Fruit fly (Drosophila melanogaster) whole organism, embryonic: ENCODE results near the gene Dis3l2.

Experiments
- Abd-B ChIP-seq: fragments of 200-800 bp; sonication (Bioruptor generic); optimal IDR thresholded peaks from 2 replicates; lab custom pipeline; 2018; ENCODE audit warnings: missing biosample characterization, mild to moderate bottlenecking, missing genetic modification characterization, moderate library complexity
- Adf1 ChIP-seq: fragments of 200-800 bp; sonication (Bioruptor generic); IDR thresholded peaks from 2 replicates; pipeline ENCODE4 v1.3.6; 2022; ENCODE audit warnings: missing biosample characterization, missing genetic modification characterization
- Aef1 ChIP-seq: fragments of 200-800 bp; sonication (Bioruptor generic); IDR thresholded peaks from 3 replicates; pipeline ENCODE4 v1.3.6; 2022; ENCODE audit warnings: missing biosample characterization, missing genetic modification characterization
- CG10654 ChIP-seq: fragments of 200-800 bp; sonication (Bioruptor generic); optimal IDR thresholded peaks from 2 replicates; lab custom pipeline; 2016; ENCODE audit warnings: missing biosample characterization, missing genetic modification characterization
- CG11093 ChIP-seq: fragments of 200-800 bp; sonication (Bioruptor generic); IDR thresholded peaks from 3 replicates; pipeline ENCODE4 v1.3.6; 2022; ENCODE audit warnings: missing biosample characterization, missing genetic modification characterization
- CG11696 ChIP-seq: fragments of 200-800 bp; sonication (Bioruptor generic); IDR thresholded peaks from 2 replicates; pipeline ENCODE4 v1.3.6; 2022; ENCODE audit warnings: missing biosample characterization, missing genetic modification characterization
- CG12071 ChIP-seq: fragments of 200-800 bp; sonication (Bioruptor generic); optimal IDR thresholded peaks from 3 replicates; lab custom pipeline; 2018; ENCODE audit warnings: missing biosample characterization, mild to moderate bottlenecking, missing genetic modification characterization
- CG12659 ChIP-seq: fragments of 200-800 bp; sonication (Bioruptor generic); optimal IDR thresholded peaks from 3 replicates; lab custom pipeline; 2017; ENCODE audit warnings: mild to moderate bottlenecking, missing biosample characterization, missing genetic modification reagents, missing genetic modification characterization
- CG13424 ChIP-seq: fragments of 200-800 bp; sonication (Bioruptor generic); optimal IDR thresholded peaks from 2 replicates; lab custom pipeline; 2019; ENCODE audit warnings: missing biosample characterization, mild to moderate bottlenecking, missing genetic modification characterization, moderate library complexity
- CG13624 ChIP-seq: fragments of 200-800 bp; sonication (Bioruptor generic); optimal IDR thresholded peaks from 2 replicates; lab custom pipeline; 2016; ENCODE audit warnings: missing biosample characterization, missing genetic modification characterization
- CG15514 ChIP-seq: fragments of 200-800 bp; sonication (Bioruptor generic); optimal IDR thresholded peaks from 3 replicates; lab custom pipeline; 2017; ENCODE audit warnings: missing biosample characterization, missing genetic modification characterization, mild to moderate bottlenecking, moderate library complexity, missing genetic modification reagents
- CG17186 ChIP-seq: fragments of 200-800 bp; sonication (Bioruptor generic); optimal IDR thresholded peaks from 3 replicates; lab custom pipeline; 2017; ENCODE audit warnings: missing biosample characterization, missing genetic modification reagents, missing genetic modification characterization
- CG18599 ChIP-seq: fragments of 200-800 bp; sonication (Bioruptor generic); optimal IDR thresholded peaks from 3 replicates; lab custom pipeline; 2017; ENCODE audit warnings: missing biosample characterization, missing genetic modification characterization, mild to moderate bottlenecking, moderate library complexity, missing genetic modification reagents
- CG2678 ChIP-seq: fragments of 200-800 bp; sonication (Bioruptor generic); optimal IDR thresholded peaks from 3 replicates; lab custom pipeline; 2019; ENCODE audit warnings: missing biosample characterization, mild to moderate bottlenecking, missing genetic modification characterization, moderate library complexity
- CG3726 ChIP-seq: fragments of 200-800 bp; sonication (Bioruptor generic); IDR thresholded peaks from 3 replicates; pipeline ENCODE4, ENCODE4 v1.3.6; 2022; ENCODE audit warnings: missing biosample characterization, missing genetic modification characterization
- CG6683 ChIP-seq: fragments of 200-800 bp; sonication (Bioruptor generic); optimal IDR thresholded peaks from 2 replicates; lab custom pipeline; 2017; ENCODE audit warnings: missing biosample characterization, mild to moderate bottlenecking, missing genetic modification characterization, missing genetic modification reagents
- CG6791 ChIP-seq: fragments of 200-800 bp; sonication (Bioruptor generic); IDR thresholded peaks from 3 replicates; pipeline ENCODE4 v1.3.6; 2022; ENCODE audit warnings: missing biosample characterization, missing genetic modification characterization; ENCODE audit not compliant: partially characterized antibody
- CG9215 ChIP-seq: fragments of 200-800 bp; sonication (Bioruptor generic); IDR thresholded peaks from 2 replicates; pipeline ENCODE4 v1.3.6; 2022; ENCODE audit warnings: missing biosample characterization, missing genetic modification characterization
- CrebB ChIP-seq: fragments of 200-800 bp; sonication (Bioruptor generic); optimal IDR thresholded peaks from 3 replicates; lab custom pipeline; 2018; ENCODE audit warnings: missing biosample characterization, mild to moderate bottlenecking, missing genetic modification characterization
- Dfd ChIP-seq, 2 experiments: fragments of >200 bp; optimal IDR thresholded peaks; 2 replicates each; lab custom pipeline; 2017; ENCODE audit warnings: missing biosample characterization in 2 of 2, missing genetic modification characterization in 2 of 2
- Dref ChIP-seq: fragments of 200-800 bp; sonication (Bioruptor generic); IDR thresholded peaks from 2 replicates; pipeline ENCODE4 v1.3.6; 2022; ENCODE audit warnings: missing biosample characterization, missing genetic modification characterization
- Drgx ChIP-seq: fragments of 200-800 bp; sonication (Bioruptor generic); IDR thresholded peaks from 2 replicates; pipeline ENCODE4 v1.3.6; 2022; ENCODE audit warnings: missing biosample characterization, missing genetic modification characterization
- H2.0 ChIP-seq: fragments of 200-800 bp; sonication (Bioruptor generic); IDR thresholded peaks from 2 replicates; pipeline ENCODE4 v1.3.6; 2022; ENCODE audit warnings: missing biosample characterization, missing genetic modification characterization
- HLH4C ChIP-seq: fragments of 200-800 bp; sonication (Bioruptor generic); IDR thresholded peaks from 3 replicates; pipeline ENCODE4 v1.3.6; 2022; ENCODE audit warnings: missing biosample characterization, missing genetic modification characterization; ENCODE audit not compliant: partially characterized antibody
- HLHmδ ChIP-seq: fragments of 200-800 bp; sonication (Bioruptor generic); optimal IDR thresholded peaks from 2 replicates; lab custom pipeline; 2018; ENCODE audit warnings: missing biosample characterization, mild to moderate bottlenecking, missing genetic modification characterization, moderate library complexity
- MBD-R2 ChIP-seq: fragments of 200-800 bp; sonication (Bioruptor generic); IDR thresholded peaks from 2 replicates; pipeline ENCODE4 v1.3.6; 2022; ENCODE audit warnings: missing biosample characterization, missing genetic modification characterization
- Mrtf ChIP-seq: fragments of 200-800 bp; sonication (Bioruptor generic); IDR thresholded peaks from 3 replicates; pipeline ENCODE4 v1.3.6; 2022; ENCODE audit warnings: missing biosample characterization, missing genetic modification characterization
- Myb ChIP-seq: fragments of 200-800 bp; sonication (Bioruptor generic); optimal IDR thresholded peaks from 2 replicates; lab custom pipeline; 2016; ENCODE audit warnings: missing biosample characterization, missing genetic modification characterization
- Rx ChIP-seq: fragments of 200-800 bp; sonication (Bioruptor generic); IDR thresholded peaks from 2 replicates; pipeline ENCODE4 v1.3.6; 2022; ENCODE audit warnings: missing biosample characterization, missing genetic modification characterization
- Scr ChIP-seq: fragments of 200-800 bp; sonication (Bioruptor generic); IDR thresholded peaks from 2 replicates; pipeline ENCODE4 v1.3.6; 2022; ENCODE audit warnings: missing biosample characterization, missing genetic modification characterization; ENCODE audit not compliant: partially characterized antibody
- Spps ChIP-seq: fragments of 200-800 bp; sonication (Bioruptor generic); optimal IDR thresholded peaks from 2 replicates; lab custom pipeline; 2018; ENCODE audit warnings: missing biosample characterization, mild to moderate bottlenecking, missing genetic modification characterization
- al ChIP-seq: fragments of 200-800 bp; sonication (Bioruptor generic); IDR thresholded peaks from 2 replicates; pipeline ENCODE4 v1.3.6; 2022; ENCODE audit warnings: missing biosample characterization, missing genetic modification characterization
- ase ChIP-seq: fragments of 200-800 bp; sonication (Bioruptor generic); IDR thresholded peaks from 3 replicates; pipeline ENCODE4 v1.3.6; 2022; ENCODE audit warnings: missing biosample characterization, missing genetic modification characterization
- az2 ChIP-seq: fragments of 200-800 bp; sonication (Bioruptor generic); optimal IDR thresholded peaks from 3 replicates; lab custom pipeline; 2016; ENCODE audit warnings: missing biosample characterization, missing genetic modification characterization
- bbx ChIP-seq: fragments of 200-800 bp; sonication (Bioruptor generic); IDR thresholded peaks from 2 replicates; pipeline ENCODE4 v1.3.6; 2022; ENCODE audit warnings: missing biosample characterization, missing genetic modification characterization; ENCODE audit not compliant: partially characterized antibody
- crol ChIP-seq: fragments of 200-800 bp; sonication (Bioruptor generic); IDR thresholded peaks from 2 replicates; pipeline ENCODE4 v1.3.6; 2022; ENCODE audit warnings: missing biosample characterization, missing genetic modification characterization
- danr ChIP-seq: fragments of 200-800 bp; sonication (Bioruptor generic); IDR thresholded peaks from 2 replicates; pipeline ENCODE4 v1.3.6; 2022; ENCODE audit warnings: missing biosample characterization, missing genetic modification characterization
- exex ChIP-seq: fragments of 200-800 bp; sonication (Bioruptor generic); optimal IDR thresholded peaks from 4 replicates; lab custom pipeline; 2018; ENCODE audit warnings: missing biosample characterization, mild to moderate bottlenecking, missing genetic modification characterization, moderate library complexity
- fu2 ChIP-seq: fragments of 200-800 bp; sonication (Bioruptor generic); optimal IDR thresholded peaks from 2 replicates; lab custom pipeline; 2016; ENCODE audit warnings: missing biosample characterization, missing genetic modification characterization
- gcm ChIP-seq: fragments of 200-800 bp; sonication (Bioruptor generic); optimal IDR thresholded peaks from 2 replicates; lab custom pipeline; 2019; ENCODE audit warnings: missing biosample characterization, mild to moderate bottlenecking, missing genetic modification characterization, moderate library complexity
- gem ChIP-seq: fragments of 200-800 bp; sonication (Bioruptor generic); optimal IDR thresholded peaks from 2 replicates; lab custom pipeline; 2019; ENCODE audit warnings: missing biosample characterization, mild to moderate bottlenecking, missing genetic modification characterization, moderate library complexity
- grau ChIP-seq: fragments of 200-800 bp; optimal IDR thresholded peaks from 3 replicates; lab custom pipeline; 2019; ENCODE audit warnings: missing biosample characterization, mild to moderate bottlenecking, missing genetic modification characterization, moderate library complexity
- knrl ChIP-seq: fragments of 200-800 bp; sonication (Bioruptor generic); IDR thresholded peaks from 3 replicates; pipeline ENCODE4 v1.3.6; 2022; ENCODE audit warnings: missing biosample characterization, missing genetic modification characterization; ENCODE audit not compliant: partially characterized antibody
- lov ChIP-seq, 2 experiments: fragments of 200-800 bp in 1 of 2; fragments of >200 bp in 1 of 2; sonication (Bioruptor generic) in 1 of 2; IDR thresholded peaks in 1 of 2; optimal IDR thresholded peaks in 1 of 2; 2 replicates in 1 of 2; 3 replicates in 1 of 2; pipeline versions ENCODE4 v1.3.6 to Lab custom; 2017 to 2022; ENCODE audit warnings: missing biosample characterization in 1 of 2, missing genetic modification characterization in 1 of 2
- p53 ChIP-seq: fragments of 200-800 bp; sonication (Bioruptor generic); optimal IDR thresholded peaks from 2 replicates; lab custom pipeline; 2016; ENCODE audit warnings: missing biosample characterization, missing genetic modification characterization
- sisA ChIP-seq: fragments of 200-800 bp; sonication (Bioruptor generic); IDR thresholded peaks from 2 replicates; pipeline ENCODE4 v1.3.6; 2022; ENCODE audit warnings: missing biosample characterization, missing genetic modification characterization
- sob ChIP-seq: fragments of 200-800 bp; sonication (Bioruptor generic); IDR thresholded peaks from 2 replicates; pipeline ENCODE4 v1.3.6; 2022; ENCODE audit warnings: missing biosample characterization, missing genetic modification characterization
- sr ChIP-seq: fragments of 200-800 bp; sonication (Bioruptor generic); IDR thresholded peaks from 3 replicates; pipeline ENCODE4 v1.3.6; 2022; ENCODE audit warnings: missing biosample characterization, missing genetic modification characterization
- tna ChIP-seq: fragments of 200-800 bp; sonication (Bioruptor generic); IDR thresholded peaks from 2 replicates; pipeline ENCODE4 v1.3.6; 2022; ENCODE audit warnings: missing biosample characterization, missing genetic modification characterization; ENCODE audit not compliant: partially characterized antibody
- ttk ChIP-seq: fragments of 200-800 bp; sonication (Bioruptor generic); IDR thresholded peaks from 2 replicates; pipeline ENCODE4 v2.1.2; 2022; ENCODE audit warnings: missing biosample characterization, missing genetic modification characterization
- tx ChIP-seq: fragments of 200-800 bp; sonication (Bioruptor generic); optimal IDR thresholded peaks from 2 replicates; lab custom pipeline; 2016; ENCODE audit warnings: missing biosample characterization, missing genetic modification characterization

The Dis3l2 gene

DNA sequence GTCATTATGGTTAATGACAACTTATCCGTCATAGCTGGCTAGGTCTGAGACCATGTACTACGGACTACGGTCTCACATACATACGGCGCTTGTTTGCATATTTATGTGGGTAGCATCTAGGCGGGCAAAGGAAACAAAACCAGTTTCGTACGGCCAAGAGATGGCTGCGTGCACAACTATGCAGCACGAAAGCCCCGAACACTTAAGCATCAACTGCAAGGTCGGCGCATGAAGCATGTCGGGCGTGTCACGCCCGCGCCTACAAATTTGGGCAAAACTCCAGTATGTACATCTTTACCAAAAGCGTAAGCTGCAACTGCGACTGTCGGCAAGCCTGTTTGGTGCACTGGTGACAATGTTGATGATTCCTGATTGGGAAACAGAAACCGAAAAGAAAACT is 34.6 kb upstream of the Dis3l2 start:
- TF ChIP-seq gcm, result peak; percentile 29
- peak; percentile 65 for TF ChIP-seq bbx (GFP tag; lab: Robert Waterston, UW)
- no peak for TF ChIP-seq tna (GFP tag; lab: Robert Waterston, UW)
- TF ChIP-seq CG11696 (GFP tag; lab: Robert Waterston, UW), result no peak
- TF ChIP-seq HLH4C, result 0 out of 3 replicates have a peak, but pooled peaks have one; percentile 21
- TF ChIP-seq CG6683 (GFP tag; lab: Kevin White, UChicago), result no peak
- TF ChIP-seq MBD-R2, result no peak
- TF ChIP-seq CG10654 (GFP tag; lab: Kevin White, UChicago), result no peak
- TF ChIP-seq Drgx (GFP tag; lab: Robert Waterston, UW), result no peak
- no peak for TF ChIP-seq danr (GFP tag; lab: Robert Waterston, UW)
- TF ChIP-seq Scr (GFP tag; lab: Robert Waterston, UW), result peak; percentile 38; the same call in 1 of the 2 replicates
- TF ChIP-seq CG17186 (GFP tag; lab: Kevin White, UChicago), result no peak
- no peak for TF ChIP-seq fu2 (GFP tag; lab: Kevin White, UChicago)
- TF ChIP-seq CG6791 (GFP tag; lab: Robert Waterston, UW), result peak; percentile 59; the same call in 1 of the 3 replicates
- no peak for TF ChIP-seq sob (GFP tag; lab: Robert Waterston, UW)
- TF ChIP-seq gem (tag; lab: Kevin White, UChicago), result no peak
- no peak for TF ChIP-seq Adf1 (GFP tag; lab: Robert Waterston, UW)
- TF ChIP-seq CG11093, result no peak
- no peak for TF ChIP-seq Dfd (GFP tag; optimal IDR thresholded peaks at IDR 0.05; lab: Kevin White, UChicago)
- no peak for TF ChIP-seq grau (tag; lab: Kevin White, UChicago)
- TF ChIP-seq CrebB (tag; lab: Kevin White, UChicago), result no peak
- 0 out of 3 replicates have a peak, but pooled peaks have one; percentile 10 for TF ChIP-seq sr
- no peak for TF ChIP-seq CG12071
- TF ChIP-seq Rx (GFP tag; lab: Robert Waterston, UW), result 0 out of 2 replicates have a peak, but pooled peaks have one; percentile 3
- TF ChIP-seq ase, result no peak
- no peak for TF ChIP-seq al
- TF ChIP-seq ttk, result no peak
- no peak for TF ChIP-seq sisA (GFP tag; lab: Robert Waterston, UW)
- no peak for TF ChIP-seq az2 (GFP tag; lab: Kevin White, UChicago)
- no peak for TF ChIP-seq Spps (tag; lab: Kevin White, UChicago)
- TF ChIP-seq HLHmδ (GFP tag; lab: Kevin White, UChicago), result no peak
- TF ChIP-seq H2.0 (GFP tag; lab: Robert Waterston, UW), result no peak
- no peak for TF ChIP-seq Mrtf (GFP tag; lab: Robert Waterston, UW)
- TF ChIP-seq CG15514 (GFP tag; lab: Kevin White, UChicago), result no peak
- TF ChIP-seq lov (optimal IDR thresholded peaks at IDR 0.05; lab: Kevin White, UChicago), result no peak
- no peak for TF ChIP-seq lov (GFP tag; IDR thresholded peaks at IDR 0.05; lab: Robert Waterston, UW)
- TF ChIP-seq CG9215 (GFP tag; lab: Robert Waterston, UW), result no peak
- no peak for TF ChIP-seq CG13624 (GFP tag; lab: Kevin White, UChicago)
- no peak for TF ChIP-seq Dref (GFP tag; lab: Robert Waterston, UW)
- no peak for TF ChIP-seq CG13424
- TF ChIP-seq knrl (GFP tag; lab: Robert Waterston, UW), result peak; percentile 37; the same call in 1 of the 3 replicates
- TF ChIP-seq CG3726 (GFP tag; lab: Robert Waterston, UW), result no peak
- TF ChIP-seq CG12659, result no peak
- no peak for TF ChIP-seq CG2678 (tag; lab: Kevin White, UChicago)
- no peak for TF ChIP-seq p53 (GFP tag; lab: Kevin White, UChicago)
- no peak for TF ChIP-seq tx (GFP tag; lab: Kevin White, UChicago)
- no peak for TF ChIP-seq Abd-B
- no peak for TF ChIP-seq CG18599 (GFP tag; lab: Kevin White, UChicago)
- TF ChIP-seq exex (tag; lab: Kevin White, UChicago), result no peak
- no peak for TF ChIP-seq crol
- TF ChIP-seq Aef1 (GFP tag; lab: Robert Waterston, UW), result no peak
- TF ChIP-seq Myb, result no peak
